Worm (Caenorhabditis elegans) whole organism, L4 larva: ENCODE results near the gene tsen-54.

ENCODE experiments used
- F26F4.8 ChIP-seq: fragments of 200-800 bp; sonication (Bioruptor generic); conservative IDR thresholded peaks from 2 replicates; pipeline ENCODE4 v1.3.6; 2022; ENCODE audit warnings: missing genetic modification characterization, missing compliant biosample characterization
- dpl-1 ChIP-seq: fragments of 150-350 bp; optimal IDR thresholded peaks from 2 replicates; lab custom pipeline; 2014; ENCODE audit warnings: missing biosample characterization, missing genetic modification reagents, missing genetic modification characterization
- fkh-10 ChIP-seq: fragments of 150-350 bp; optimal IDR thresholded peaks from 2 replicates; lab custom pipeline; 2014; ENCODE audit warnings: missing biosample characterization, missing genetic modification reagents, missing genetic modification characterization
- hlh-30 ChIP-seq: sonication (generic microtip); optimal IDR thresholded peaks from 2 replicates; lab custom pipeline; 2017; ENCODE audit warnings: antibody characterized with exemption, mild to moderate bottlenecking, missing genetic modification characterization, missing compliant biosample characterization; ENCODE audit not compliant: insufficient read depth
- hmg-1.1 ChIP-seq: fragments of 200-800 bp; sonication (Bioruptor generic); IDR thresholded peaks from 2 replicates; pipeline ENCODE4 v1.3.6; 2022; ENCODE audit warnings: missing genetic modification reagents, missing genetic modification characterization, missing compliant biosample characterization
- lin-13 ChIP-seq: fragments of 150-350 bp; optimal IDR thresholded peaks from 2 replicates; lab custom pipeline; 2014; ENCODE audit warnings: missing biosample characterization, missing genetic modification reagents, missing genetic modification characterization
- nhr-25 ChIP-seq: sonication (generic microtip); optimal IDR thresholded peaks from 2 replicates; lab custom pipeline; 2017; ENCODE audit warnings: missing genetic modification characterization, mild to moderate bottlenecking, missing compliant biosample characterization, antibody characterized with exemption, moderate library complexity, borderline replicate concordance; ENCODE audit not compliant: insufficient read depth
- nhr-28 ChIP-seq: fragments of 150-350 bp; optimal IDR thresholded peaks from 2 replicates; lab custom pipeline; 2014; ENCODE audit warnings: missing biosample characterization, missing genetic modification characterization
- pqm-1 ChIP-seq: sonication (generic microtip); optimal IDR thresholded peaks from 2 replicates; lab custom pipeline; 2017; ENCODE audit warnings: missing biosample characterization, missing genetic modification characterization
- tra-1 ChIP-seq: fragments of 200-800 bp; sonication (Bioruptor generic); IDR thresholded peaks from 2 replicates; pipeline ENCODE4 v1.3.6; 2022; ENCODE audit warnings: missing genetic modification reagents, missing genetic modification characterization, missing compliant biosample characterization
- vab-7 ChIP-seq: fragments of 200-800 bp; sonication (Bioruptor generic); IDR thresholded peaks from 2 replicates; pipeline ENCODE4 v1.3.6; 2022; ENCODE audit warnings: missing genetic modification reagents, missing genetic modification characterization, missing compliant biosample characterization

ce11 chrIV:1975594-1975993 is 27.6 kb downstream of the tsen-54 start:
- TF ChIP-seq tra-1 (GFP tag; lab: Robert Waterston, UW), result no peak
- TF ChIP-seq vab-7, result no peak
- TF ChIP-seq hmg-1.1 (GFP tag; lab: Robert Waterston, UW), result no peak
- no peak for TF ChIP-seq nhr-25 (tag; lab: Kevin White, UChicago)
- TF ChIP-seq pqm-1 (tag; lab: Kevin White, UChicago), result no peak
- TF ChIP-seq lin-13, result no peak
- TF ChIP-seq nhr-28 (tag; lab: Kevin White, UChicago), result no peak
- no peak for TF ChIP-seq fkh-10 (GFP tag; lab: Kevin White, UChicago)
- no peak for TF ChIP-seq hlh-30 (tag; lab: Kevin White, UChicago)
- TF ChIP-seq dpl-1, result no peak
- no peak for TF ChIP-seq F26F4.8 (GFP tag; lab: Robert Waterston, UW)
